Worm (Caenorhabditis elegans): ENCODE data around the gene F49E12.7.

DNA sequence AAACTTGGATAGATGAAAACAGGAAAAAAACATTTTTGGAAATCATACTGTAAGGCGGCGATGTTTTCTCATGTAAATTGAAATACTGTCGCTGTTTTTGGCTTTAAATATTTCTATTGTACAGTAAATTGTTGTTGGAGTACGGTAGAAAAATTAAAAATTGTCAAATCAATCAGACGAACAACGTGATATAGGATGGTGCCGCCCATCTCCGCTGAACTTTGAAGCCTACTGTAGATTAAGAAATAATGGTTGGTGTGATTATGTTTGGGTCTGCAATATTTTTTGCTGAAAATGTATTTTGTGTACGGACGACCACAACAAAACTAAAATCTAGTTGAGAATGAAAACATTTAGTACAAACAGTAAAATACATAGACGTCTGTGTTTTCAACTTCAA lies 10.4 kb downstream of the F49E12.7 start:
- TF ChIP-seq nhr-6 (tag; optimal IDR thresholded peaks at IDR 0.05) (no peak), snpc-4 (tag; optimal IDR thresholded peaks at IDR 0.05) (no peak), egl-27 (tag; optimal IDR thresholded peaks at IDR 0.05) (no peak), ztf-11 (tag; optimal IDR thresholded peaks at IDR 0.05) (no peak), nhr-237 (tag; optimal IDR thresholded peaks at IDR 0.05) (no peak), unc-55 (GFP tag; optimal IDR thresholded peaks at IDR 0.05) (no peak), ceh-82 (tag; optimal IDR thresholded peaks at IDR 0.05) (no peak)
